Fruit fly (Drosophila melanogaster) S2 (cell line): ENCODE measurements around the gene Flo2.

ENCODE experiments used
- CG8478 ChIP-seq: fragments of >200 bp; optimal IDR thresholded peaks from 2 replicates; lab custom pipeline; 2018
- CTCF ChIP-seq, 2 experiments: fragments of >200 bp; optimal IDR thresholded peaks; 2 replicates each; lab custom pipeline; 2018

DNA sequence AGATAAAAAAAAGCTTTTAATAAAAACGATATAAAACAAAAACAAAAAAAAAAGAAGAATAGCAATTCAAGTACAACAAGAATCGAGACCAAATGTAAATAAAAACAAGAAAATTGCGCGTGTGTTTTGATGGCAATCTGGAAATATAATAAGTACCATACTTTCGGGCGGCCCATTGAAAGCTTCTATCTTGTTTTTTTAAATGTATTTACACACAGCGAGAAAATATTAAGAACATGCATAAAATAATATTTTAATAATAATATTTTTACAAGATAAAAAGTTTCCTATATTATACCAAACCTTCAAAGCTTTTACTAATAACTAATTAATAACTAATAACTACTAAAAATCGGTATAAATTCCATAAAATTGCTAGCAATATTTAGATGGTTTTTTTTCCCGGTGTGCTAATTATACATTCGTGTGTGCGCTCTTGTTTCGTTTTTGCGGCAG lies 1.3 kb downstream of the Flo2 start:
- no peak for TF ChIP-seq CTCF (optimal IDR thresholded peaks at IDR 0.05; lab: Kevin White, UChicago)
- TF ChIP-seq CG8478 (lab: Kevin White, UChicago): no peak
